Worm (Caenorhabditis elegans) whole organism, L4 larva: ENCODE results near the gene pmt-2.

Experiments used
- ama-1 ChIP-seq: fragments of 150-350 bp; optimal IDR thresholded peaks from 2 replicates; lab custom pipeline; 2014; ENCODE audit warnings: inconsistent platforms, mixed read lengths
- ceh-82 ChIP-seq: sonication (generic microtip); optimal IDR thresholded peaks from 2 replicates; lab custom pipeline; 2017; ENCODE audit warnings: missing biosample characterization, missing genetic modification characterization
- daf-19 ChIP-seq: fragments of 200-800 bp; sonication (Bioruptor generic); conservative IDR thresholded peaks from 2 replicates; pipeline ENCODE4 v1.3.6; 2022; ENCODE audit warnings: missing genetic modification characterization, missing compliant biosample characterization
- gei-8 ChIP-seq: fragments of 200-800 bp; sonication (Bioruptor generic); optimal IDR thresholded peaks from 2 replicates; lab custom pipeline; 2018; ENCODE audit warnings: mild to moderate bottlenecking, missing genetic modification characterization, missing compliant biosample characterization
- lir-3 ChIP-seq: sonication (generic microtip); optimal IDR thresholded peaks from 2 replicates; lab custom pipeline; 2016; ENCODE audit warnings: mild to moderate bottlenecking, missing genetic modification characterization, missing compliant biosample characterization
- mdl-1 ChIP-seq, 2 experiments: fragments of 150-350 bp in 1 of 2; sonication (generic microtip) in 1 of 2; optimal IDR thresholded peaks; 2 replicates each; lab custom pipeline; 2014 to 2017; ENCODE audit warnings: missing biosample characterization in 2 of 2, missing genetic modification characterization in 2 of 2
- mxl-2 ChIP-seq: fragments of 200-800 bp; sonication (Bioruptor generic); conservative IDR thresholded peaks from 2 replicates; pipeline ENCODE4 v1.3.6; 2022; ENCODE audit warnings: missing genetic modification reagents, missing genetic modification characterization, missing compliant biosample characterization
- nhr-28 ChIP-seq: fragments of 150-350 bp; optimal IDR thresholded peaks from 2 replicates; lab custom pipeline; 2014; ENCODE audit warnings: missing biosample characterization, missing genetic modification characterization
- nhr-76 ChIP-seq: fragments of 150-350 bp; optimal IDR thresholded peaks from 2 replicates; lab custom pipeline; 2014; ENCODE audit warnings: missing biosample characterization, missing genetic modification characterization
- nhr-77 ChIP-seq: fragments of 150-350 bp; optimal IDR thresholded peaks from 2 replicates; lab custom pipeline; 2014; ENCODE audit warnings: missing biosample characterization, missing genetic modification characterization
- php-3 ChIP-seq: fragments of 200-800 bp; sonication (Bioruptor generic); IDR thresholded peaks from 2 replicates; pipeline ENCODE4 v1.3.6; 2022; ENCODE audit warnings: missing genetic modification reagents, missing genetic modification characterization, missing compliant biosample characterization
- ztf-11 ChIP-seq: fragments of 150-350 bp; optimal IDR thresholded peaks from 2 replicates; lab custom pipeline; 2014; ENCODE audit warnings: missing biosample characterization, missing genetic modification characterization

DNA sequence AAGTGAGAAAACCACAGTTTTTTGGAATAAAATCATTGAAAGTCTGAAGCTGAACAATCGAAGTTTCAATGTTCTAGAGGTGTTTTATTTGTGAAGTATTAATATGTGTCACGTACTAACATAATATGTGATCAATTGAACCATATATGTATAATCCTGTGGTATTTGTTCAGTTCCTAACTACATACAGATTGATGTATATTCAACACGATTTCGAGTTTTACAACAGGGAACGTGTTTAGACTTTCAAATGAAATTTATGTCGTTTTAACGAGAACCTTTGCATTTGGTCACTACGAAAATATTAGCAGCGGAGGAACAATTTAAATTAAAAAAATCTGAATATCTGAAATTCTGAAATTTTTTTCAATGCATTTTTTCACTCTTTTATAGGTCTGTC, 46.1 kb downstream of the pmt-2 start, which contains the start of gene K03B4.8:
- TF ChIP-seq lir-3 (tag; lab: Kevin White, UChicago): no peak
- no peak for TF ChIP-seq php-3 (GFP tag; lab: Robert Waterston, UW)
- no peak for TF ChIP-seq ama-1 (lab: Kevin White, UChicago)
- TF ChIP-seq ztf-11 (tag; lab: Kevin White, UChicago): no peak
- TF ChIP-seq nhr-76: no peak
- TF ChIP-seq gei-8 (GFP tag; lab: Kevin White, UChicago): no peak
- no peak for TF ChIP-seq mxl-2 (GFP tag; lab: Robert Waterston, UW)
- TF ChIP-seq mdl-1 (tag; optimal IDR thresholded peaks at IDR 0.05; lab: Kevin White, UChicago): no peak
- no peak for TF ChIP-seq nhr-28 (tag; lab: Kevin White, UChicago)
- no peak for TF ChIP-seq daf-19 (GFP tag; lab: Robert Waterston, UW)
- TF ChIP-seq nhr-77 (tag; lab: Kevin White, UChicago): no peak
- no peak for TF ChIP-seq ceh-82
